Fruit fly (Drosophila melanogaster) whole organism, prepupa: Measurements from ENCODE around the gene EMC3.

Experiments
- Blimp-1 ChIP-seq: fragments of 200-800 bp; sonication (Bioruptor generic); optimal IDR thresholded peaks from 3 replicates; lab custom pipeline; 2017; ENCODE audit warnings: missing biosample characterization, missing genetic modification characterization, mild to moderate bottlenecking, moderate library complexity, missing genetic modification reagents
- CG11762 ChIP-seq: fragments of 200-800 bp; sonication (Bioruptor generic); optimal IDR thresholded peaks from 3 replicates; lab custom pipeline; 2016; ENCODE audit warnings: missing biosample characterization, missing genetic modification characterization; ENCODE audit not compliant: insufficient read depth
- CG1621 ChIP-seq: fragments of 200-800 bp; sonication (Bioruptor generic); optimal IDR thresholded peaks from 3 replicates; lab custom pipeline; 2018; ENCODE audit warnings: missing biosample characterization, mild to moderate bottlenecking, missing genetic modification characterization
- CG32006 ChIP-seq: fragments of 200-800 bp; sonication (Bioruptor generic); optimal IDR thresholded peaks from 3 replicates; lab custom pipeline; 2017; ENCODE audit warnings: missing biosample characterization, mild to moderate bottlenecking, missing genetic modification characterization
- CG6276 ChIP-seq: fragments of 200-800 bp; sonication (Bioruptor generic); optimal IDR thresholded peaks from 2 replicates; lab custom pipeline; 2017; ENCODE audit warnings: missing biosample characterization, mild to moderate bottlenecking, missing genetic modification characterization
- Hr38 ChIP-seq: sonication (Bioruptor generic); optimal IDR thresholded peaks from 2 replicates; lab custom pipeline; 2016; ENCODE audit warnings: missing biosample characterization, missing genetic modification characterization
- Lpt ChIP-seq: fragments of 200-800 bp; sonication (Bioruptor generic); optimal IDR thresholded peaks from 3 replicates; lab custom pipeline; 2016; ENCODE audit warnings: missing biosample characterization, missing genetic modification characterization
- OdsH ChIP-seq: fragments of 200-800 bp; sonication (Bioruptor generic); optimal IDR thresholded peaks from 3 replicates; lab custom pipeline; 2016; ENCODE audit warnings: missing biosample characterization, missing genetic modification characterization
- dsx ChIP-seq: fragments of 200-800 bp; optimal IDR thresholded peaks from 3 replicates; lab custom pipeline; 2019; ENCODE audit warnings: missing biosample characterization, mild to moderate bottlenecking, missing genetic modification characterization, moderate library complexity; ENCODE audit not compliant: poor library complexity, severe bottlenecking
- fkh ChIP-seq: fragments of 200-800 bp; sonication (Bioruptor generic); optimal IDR thresholded peaks from 3 replicates; lab custom pipeline; 2017; ENCODE audit warnings: missing biosample characterization, mild to moderate bottlenecking, missing genetic modification characterization, moderate library complexity
- salr ChIP-seq, 2 experiments: fragments of 200-800 bp; sonication (Bioruptor generic); optimal IDR thresholded peaks; 3 replicates each; lab custom pipeline; 2016 to 2018; ENCODE audit warnings: missing biosample characterization in 2 of 2, missing genetic modification characterization in 2 of 2, mild to moderate bottlenecking in 1 of 2
- spab ChIP-seq: fragments of 200-800 bp; sonication (Bioruptor generic); optimal IDR thresholded peaks from 2 replicates; lab custom pipeline; 2017; ENCODE audit warnings: missing biosample characterization, mild to moderate bottlenecking, missing genetic modification characterization, missing genetic modification reagents

dm6 chr2L:10774041-10774440, 41.8 kb upstream of the EMC3 start:
- TF ChIP-seq OdsH (GFP tag; lab: Kevin White, UChicago) (no peak), CG11762 (GFP tag; lab: Kevin White, UChicago) (no peak), CG32006 (no peak), salr (GFP tag; optimal IDR thresholded peaks at IDR 0.05; lab: Kevin White, UChicago) (no peak), Hr38 (GFP tag; lab: Kevin White, UChicago) (no peak), Lpt (GFP tag; lab: Kevin White, UChicago) (no peak), Blimp-1 (no peak), CG6276 (GFP tag; lab: Kevin White, UChicago) (no peak), fkh (GFP tag; lab: Kevin White, UChicago) (no peak), dsx (no peak), spab (GFP tag; lab: Kevin White, UChicago) (no peak), CG1621 (tag; lab: Kevin White, UChicago) (no peak)
